Worm (Caenorhabditis elegans) whole organism, early embryonic: ENCODE measurements around the gene gpd-4.

ENCODE experiments used
- F13C5.2 ChIP-seq: sonication (generic microtip); optimal IDR thresholded peaks from 2 replicates; lab custom pipeline; 2017; ENCODE audit warnings: mild to moderate bottlenecking, missing genetic modification characterization, inconsistent platforms, missing compliant biosample characterization
- aly-1 ChIP-seq: sonication (generic microtip); optimal IDR thresholded peaks from 2 replicates; lab custom pipeline; 2016; ENCODE audit warnings: missing genetic modification characterization, missing compliant biosample characterization
- ama-1 ChIP-seq: fragments of 150-350 bp; optimal IDR thresholded peaks from 2 replicates; lab custom pipeline; 2014
- ceh-13 ChIP-seq: fragments of 200-800 bp; sonication (Bioruptor generic); optimal IDR thresholded peaks from 2 replicates; lab custom pipeline; 2018; ENCODE audit warnings: mild to moderate bottlenecking, missing genetic modification characterization, missing compliant biosample characterization
- ceh-36 ChIP-seq: sonication (generic microtip); optimal IDR thresholded peaks from 2 replicates; lab custom pipeline; 2016; ENCODE audit warnings: missing genetic modification characterization, inconsistent platforms, missing compliant biosample characterization
- ets-7 ChIP-seq: sonication (generic microtip); optimal IDR thresholded peaks from 2 replicates; lab custom pipeline; 2016; ENCODE audit warnings: missing genotype, missing genetic modification characterization, missing compliant biosample characterization
- flt-1 ChIP-seq: fragments of 200-800 bp; sonication (Bioruptor generic); IDR thresholded peaks from 2 replicates; pipeline ENCODE4 v1.3.6; 2022; ENCODE audit warnings: missing genetic modification characterization, missing compliant biosample characterization
- hmg-4 ChIP-seq: fragments of 200-800 bp; sonication (Bioruptor generic); optimal IDR thresholded peaks from 2 replicates; lab custom pipeline; 2018; ENCODE audit warnings: mild to moderate bottlenecking, missing genetic modification characterization, missing compliant biosample characterization
- hnd-1 ChIP-seq: sonication (generic microtip); optimal IDR thresholded peaks from 2 replicates; lab custom pipeline; 2016; ENCODE audit warnings: missing genetic modification characterization, missing compliant biosample characterization
- scrt-1 ChIP-seq: fragments of 200-800 bp; sonication (Bioruptor generic); IDR thresholded peaks from 2 replicates; pipeline ENCODE4 v1.3.6; 2022; ENCODE audit warnings: missing genetic modification characterization, missing compliant biosample characterization
- sea-1 ChIP-seq: fragments of 200-800 bp; sonication (Bioruptor generic); conservative IDR thresholded peaks from 2 replicates; pipeline ENCODE4 v1.3.6; 2022; ENCODE audit warnings: missing genetic modification characterization, missing compliant biosample characterization
- tbx-37 ChIP-seq: fragments of 200-800 bp; sonication (Bioruptor generic); conservative IDR thresholded peaks from 2 replicates; pipeline ENCODE4 v1.3.6; 2022; ENCODE audit warnings: missing genetic modification reagents, missing genetic modification characterization, missing compliant biosample characterization
- tra-4 ChIP-seq: sonication (generic microtip); optimal IDR thresholded peaks from 2 replicates; lab custom pipeline; 2017; ENCODE audit warnings: missing genetic modification characterization, missing compliant biosample characterization

DNA sequence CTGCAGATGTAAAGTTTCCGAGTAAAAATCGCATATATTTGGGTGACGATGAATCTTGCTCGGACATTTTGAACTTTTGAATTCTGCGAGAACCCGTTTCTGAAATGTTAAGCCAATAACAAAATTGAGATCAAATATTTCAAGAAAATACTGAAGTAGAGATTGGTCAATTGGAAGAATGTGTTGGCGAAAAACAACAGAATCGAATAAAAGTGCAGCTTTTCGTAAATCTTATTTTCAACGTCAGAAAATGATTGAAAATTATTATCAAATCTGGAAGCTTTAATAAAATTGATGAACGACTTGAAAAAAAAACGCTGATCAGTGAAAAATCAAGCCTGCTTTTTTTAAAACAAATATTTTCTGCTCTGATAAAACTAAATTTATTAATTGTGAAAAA, 43.7 kb upstream of the gpd-4 start, which contains the start of gene F27E5.8:
- no peak for TF ChIP-seq tra-4 (tag; lab: Kevin White, UChicago)
- no peak for TF ChIP-seq ama-1 (lab: Kevin White, UChicago)
- TF ChIP-seq hmg-4 (GFP tag; lab: Kevin White, UChicago), result no peak
- TF ChIP-seq sea-1 (GFP tag; lab: Robert Waterston, UW), result no peak
- no peak for TF ChIP-seq ceh-13 (GFP tag; lab: Kevin White, UChicago)
- no peak for TF ChIP-seq scrt-1 (GFP tag; lab: Robert Waterston, UW)
- TF ChIP-seq aly-1 (tag; lab: Kevin White, UChicago), result no peak
- no peak for TF ChIP-seq flt-1
- TF ChIP-seq hnd-1 (tag; lab: Kevin White, UChicago), result no peak
- TF ChIP-seq ets-7 (tag; lab: Kevin White, UChicago), result no peak
- TF ChIP-seq ceh-36, result no peak
- no peak for TF ChIP-seq tbx-37 (GFP tag; lab: Robert Waterston, UW)
- no peak for TF ChIP-seq F13C5.2
